Worm (Caenorhabditis elegans): ENCODE results near the gene F41E6.1.

F41E6.1 gene

ce11 chrV:8668224-8668623 is 45.8 kb downstream of the F41E6.1 start:
- no peak for TF ChIP-seq mep-1 (tag; optimal IDR thresholded peaks at IDR 0.05)
- TF ChIP-seq ctbp-1 (GFP tag; IDR thresholded peaks at IDR 0.05) = no peak
- TF ChIP-seq lin-29 (GFP tag; IDR thresholded peaks at IDR 0.05) = no peak
- no peak for TF ChIP-seq ztf-11 (tag; optimal IDR thresholded peaks at IDR 0.05)
- TF ChIP-seq unc-62 (GFP tag; optimal IDR thresholded peaks at IDR 0.05 in 1 of 2) = peak in 1 of 2 experiments; percentile 28
- TF ChIP-seq unc-62 (tag; optimal IDR thresholded peaks at IDR 0.05) = no peak
- TF ChIP-seq nhr-102 (tag; optimal IDR thresholded peaks at IDR 0.05) = no peak
- TF ChIP-seq set-16 (GFP tag; IDR thresholded peaks at IDR 0.05) = no peak

- peak; percentile 95 for TF ChIP-seq aha-1 (tag)
- no peak for TF ChIP-seq F49E8.2 (tag; optimal IDR thresholded peaks at IDR 0.05; ENCODE audit: borderline replicate concordance)
Measured at ce11 chrV:8670759-8671158, 48.3 kb downstream of the F41E6.1 start.

ce11 chrV:8671568-8672123 is 49.2 kb downstream of the F41E6.1 start:
- TF ChIP-seq unc-62 (GFP tag; optimal IDR thresholded peaks at IDR 0.05 in 1 of 2) (peak in 1 of 2 experiments; percentile 32), unc-62 (tag; optimal IDR thresholded peaks at IDR 0.05) (no peak), Y48G9A.11 (GFP tag; IDR thresholded peaks at IDR 0.05) (no peak), nhr-77 (tag; optimal IDR thresholded peaks at IDR 0.05) (peak; percentile 14), aha-1 (tag) (peak; percentile 52), nhr-10 (tag; optimal IDR thresholded peaks at IDR 0.05) (peak; percentile 44), attf-4 (tag; optimal IDR thresholded peaks at IDR 0.05) (no peak)
